Fruit fly (Drosophila melanogaster): ENCODE results near the gene Ras64B.

The Ras64B gene

DNA sequence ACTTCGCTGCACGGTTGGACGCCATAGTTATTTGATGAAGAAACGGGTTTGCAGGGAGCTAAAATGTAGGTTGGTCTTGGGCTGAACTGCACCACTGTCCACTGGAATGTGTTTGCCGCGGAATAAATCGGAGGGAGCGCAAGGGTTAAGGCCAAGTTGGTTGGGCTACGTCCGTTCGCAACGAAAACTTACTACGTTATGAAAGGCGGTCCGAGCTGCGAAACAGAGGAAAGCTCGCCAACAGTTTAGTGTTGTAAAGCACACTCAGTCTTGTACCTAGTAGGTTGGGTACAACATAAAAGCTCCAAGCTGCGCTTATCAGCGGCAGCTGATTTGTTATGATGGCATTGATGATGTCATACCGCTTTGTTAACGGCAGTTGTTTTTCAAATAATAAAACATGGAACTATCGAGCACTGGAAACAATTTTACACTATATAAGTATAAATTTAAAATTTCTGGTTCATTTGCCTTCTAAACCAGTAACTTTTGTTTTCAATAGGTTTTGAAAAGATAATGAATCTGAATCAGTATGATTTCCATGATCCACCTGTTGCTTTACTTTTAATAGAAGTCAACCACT is 16.6 kb upstream of the Ras64B start, which contains the start of gene Chd64 (continued):
- peak; percentile 5; the same call in 1 of the 2 replicates for TF ChIP-seq Ada2b (GFP tag; IDR thresholded peaks at IDR 0.05)
- TF ChIP-seq pita (GFP tag; optimal IDR thresholded peaks at IDR 0.05), result no peak
- TF ChIP-seq NFAT (GFP tag; IDR thresholded peaks at IDR 0.05), result peak; percentile 44
- TF ChIP-seq CG2120 (GFP tag; optimal IDR thresholded peaks at IDR 0.05), result peak; percentile 71
- TF ChIP-seq Dip2 (GFP tag; IDR thresholded peaks at IDR 0.05), result no peak
- no peak for TF ChIP-seq CG1647 (GFP tag; optimal IDR thresholded peaks at IDR 0.05)
- TF ChIP-seq Drgx (GFP tag; IDR thresholded peaks at IDR 0.05), result no peak; the same call in 1 of the 2 replicates
- peak; percentile 65 for TF ChIP-seq cwo (GFP tag; optimal IDR thresholded peaks at IDR 0.05)
- TF ChIP-seq Nf-YA (GFP tag; IDR thresholded peaks at IDR 0.05), result no peak
- TF ChIP-seq CG13287 (GFP tag; IDR thresholded peaks at IDR 0.05; ENCODE audit: partially characterized antibody), result peak; percentile 80
- peak; percentile 74 for TF ChIP-seq corto (GFP tag; optimal IDR thresholded peaks at IDR 0.05)
- no peak for TF ChIP-seq CG32767 (GFP tag; IDR thresholded peaks at IDR 0.05)
- no peak for TF ChIP-seq Hey (tag; optimal IDR thresholded peaks at IDR 0.05)
- TF ChIP-seq amos (GFP tag; IDR thresholded peaks at IDR 0.05; ENCODE audit: partially characterized antibody), result peak; percentile 45; the same call in 1 of the 2 replicates
- peak; percentile 30 for TF ChIP-seq Dek (tag; optimal IDR thresholded peaks at IDR 0.05)
- TF ChIP-seq NC2β (GFP tag; optimal IDR thresholded peaks at IDR 0.05), result no peak
- TF ChIP-seq emc (GFP tag; optimal IDR thresholded peaks at IDR 0.05), result no peak
- no peak for TF ChIP-seq Oli (tag; optimal IDR thresholded peaks at IDR 0.05)
- no peak for TF ChIP-seq CG32772 (GFP tag; IDR thresholded peaks at IDR 0.05)
- no peak for TF ChIP-seq z (GFP tag; IDR thresholded peaks at IDR 0.05)
- peak; percentile 7 for TF ChIP-seq pb (GFP tag; optimal IDR thresholded peaks at IDR 0.05)
- TF ChIP-seq Dll (GFP tag; IDR thresholded peaks at IDR 0.05; ENCODE audit: partially characterized antibody), result no peak
- TF ChIP-seq CoRest (tag; optimal IDR thresholded peaks at IDR 0.05), result no peak
- no peak for TF ChIP-seq CG5180 (GFP tag; optimal IDR thresholded peaks at IDR 0.05)
- TF ChIP-seq CG13296 (GFP tag; optimal IDR thresholded peaks at IDR 0.05), result peak; percentile 68
- peak; percentile 84 for TF ChIP-seq lab (GFP tag; optimal IDR thresholded peaks at IDR 0.05)
- no peak for TF ChIP-seq CG8359 (GFP tag; optimal IDR thresholded peaks at IDR 0.05; ENCODE audit: borderline replicate concordance)
- TF ChIP-seq Lhr (GFP tag; optimal IDR thresholded peaks at IDR 0.05), result peak; percentile 0
- TF ChIP-seq CG33213 (GFP tag; optimal IDR thresholded peaks at IDR 0.05), result no peak
- TF ChIP-seq CG2116 (GFP tag; optimal IDR thresholded peaks at IDR 0.05), result no peak
- peak; percentile 47 for TF ChIP-seq sens (GFP tag)
- no peak for TF ChIP-seq peb (GFP tag; IDR thresholded peaks at IDR 0.05)
- peak in 1 of 3 experiments; percentile 4 for TF ChIP-seq Stat92E (GFP tag; optimal IDR thresholded peaks at IDR 0.05)
- no peak for TF ChIP-seq cas (GFP tag; IDR thresholded peaks at IDR 0.05)
- TF ChIP-seq NC2α (GFP tag; optimal IDR thresholded peaks at IDR 0.05), result no peak
- no peak for TF ChIP-seq Oaz (GFP tag; IDR thresholded peaks at IDR 0.05)
- no peak for TF ChIP-seq CG7372 (GFP tag; IDR thresholded peaks at IDR 0.05)
- TF ChIP-seq CG4617 (GFP tag; optimal IDR thresholded peaks at IDR 0.05; ENCODE audit: borderline replicate concordance), result no peak
- TF ChIP-seq CG10209 (GFP tag; optimal IDR thresholded peaks at IDR 0.05), result no peak
- TF ChIP-seq CG1529 (GFP tag; optimal IDR thresholded peaks at IDR 0.05), result peak; percentile 19
- TF ChIP-seq psq (GFP tag; optimal IDR thresholded peaks at IDR 0.05), result peak; percentile 8
- TF ChIP-seq Usf (GFP tag; optimal IDR thresholded peaks at IDR 0.05), result no peak
- peak; percentile 52 for TF ChIP-seq CG15269 (tag; optimal IDR thresholded peaks at IDR 0.05)
- no peak for TF ChIP-seq bowl (GFP tag; IDR thresholded peaks at IDR 0.05)
- TF ChIP-seq CG8388 (GFP tag; optimal IDR thresholded peaks at IDR 0.05), result no peak
- TF ChIP-seq CG16813 (GFP tag; IDR thresholded peaks at IDR 0.05; ENCODE audit: partially characterized antibody), result 0 out of 3 replicates have a peak, but pooled peaks have one; percentile 20
- TF ChIP-seq zfh2 (GFP tag; optimal IDR thresholded peaks at IDR 0.05), result no peak
- TF ChIP-seq ac (GFP tag; optimal IDR thresholded peaks at IDR 0.05), result no peak
- TF ChIP-seq CG14050 (GFP tag; IDR thresholded peaks at IDR 0.05), result no peak; the same call in 2 of the 3 replicates
- peak; percentile 6 for TF ChIP-seq CG18476 (GFP tag; optimal IDR thresholded peaks at IDR 0.05)

All from whole organism, embryonic.